Worm (Caenorhabditis elegans) whole organism, L1 larva: ENCODE measurements around the gene T28D6.5.

Experiments used
- C04F5.9 ChIP-seq: sonication (generic microtip); optimal IDR thresholded peaks from 2 replicates; lab custom pipeline; 2016; ENCODE audit warnings: missing genetic modification characterization, missing compliant biosample characterization
- blmp-1 ChIP-seq: fragments of 150-350 bp; optimal IDR thresholded peaks from 2 replicates; lab custom pipeline; 2014; ENCODE audit warnings: missing biosample characterization, missing genetic modification characterization
- ceh-63 ChIP-seq: fragments of 200-800 bp; sonication (Bioruptor generic); optimal IDR thresholded peaks from 2 replicates; lab custom pipeline; 2018; ENCODE audit warnings: mild to moderate bottlenecking, missing genetic modification characterization, missing compliant biosample characterization
- ceh-8 ChIP-seq: fragments of 200-800 bp; sonication (Bioruptor generic); optimal IDR thresholded peaks from 2 replicates; lab custom pipeline; 2018; ENCODE audit warnings: mild to moderate bottlenecking, missing genetic modification characterization, moderate library complexity, missing compliant biosample characterization
- efl-1 ChIP-seq, 4 experiments: fragments of 150-350 bp; optimal IDR thresholded peaks in 3 of 4; peaks in 1 of 4; 1 replicate in 1 of 4; 2 replicates in 3 of 4; lab custom pipeline; 2014; ENCODE audit warnings: missing biosample characterization in 2 of 4, missing genetic modification characterization in 2 of 4, missing genetic modification reagents in 2 of 4
- efl-3 ChIP-seq: fragments of 200-800 bp; sonication (Bioruptor generic); optimal IDR thresholded peaks from 2 replicates; lab custom pipeline; 2018; ENCODE audit warnings: mild to moderate bottlenecking, missing genetic modification characterization, missing compliant biosample characterization
- egl-27 ChIP-seq, 2 experiments: fragments of 150-350 bp in 1 of 2; sonication (generic microtip); optimal IDR thresholded peaks; 3 replicates each; lab custom pipeline; 2017 to 2018; ENCODE audit warnings: missing biosample characterization in 2 of 2, missing genetic modification characterization in 2 of 2, missing genetic modification reagents in 2 of 2
- elt-3 ChIP-seq, 6 experiments: fragments of 150-350 bp in 1 of 6; sonication (generic microtip); optimal IDR thresholded peaks; 2 replicates each; lab custom pipeline; 2017 to 2018; ENCODE audit warnings: missing biosample characterization in 6 of 6, missing genetic modification characterization in 6 of 6, inconsistent platforms in 1 of 6
- fkh-4 ChIP-seq: sonication (generic microtip); optimal IDR thresholded peaks from 2 replicates; lab custom pipeline; 2016; ENCODE audit warnings: missing compliant biosample characterization, missing genetic modification characterization, borderline replicate concordance
- fkh-8 ChIP-seq: sonication (generic microtip); optimal IDR thresholded peaks from 2 replicates; lab custom pipeline; 2016; ENCODE audit warnings: mild to moderate bottlenecking, missing genetic modification characterization, missing compliant biosample characterization
- fos-1 ChIP-seq: fragments of 150-350 bp; optimal IDR thresholded peaks from 2 replicates; lab custom pipeline; 2014; ENCODE audit warnings: missing biosample characterization, missing genetic modification characterization
- hlh-17 ChIP-seq: fragments of 200-800 bp; sonication (Bioruptor generic); optimal IDR thresholded peaks from 2 replicates; lab custom pipeline; 2018; ENCODE audit warnings: missing genetic modification characterization, mild to moderate bottlenecking, missing compliant biosample characterization, moderate library complexity, borderline replicate concordance
- irx-1 ChIP-seq: sonication (generic microtip); optimal IDR thresholded peaks from 2 replicates; lab custom pipeline; 2016; ENCODE audit warnings: missing genetic modification characterization, missing compliant biosample characterization
- lin-14 ChIP-seq: fragments of 200-800 bp; sonication (Bioruptor generic); optimal IDR thresholded peaks from 2 replicates; lab custom pipeline; 2018; ENCODE audit warnings: mild to moderate bottlenecking, missing genetic modification characterization, moderate library complexity, missing compliant biosample characterization
- lin-15B ChIP-seq: fragments of 150-350 bp; sonication (generic microtip); optimal IDR thresholded peaks from 3 replicates; lab custom pipeline; 2014; ENCODE audit warnings: missing biosample characterization, missing genetic modification characterization
- lin-35 ChIP-seq, 2 experiments: fragments of 150-350 bp; optimal IDR thresholded peaks; 2 replicates each; lab custom pipeline; 2014; ENCODE audit warnings: missing biosample characterization in 2 of 2, missing genetic modification characterization in 2 of 2, missing genetic modification reagents in 2 of 2
- lin-39 ChIP-seq: fragments of 150-350 bp; optimal IDR thresholded peaks from 2 replicates; lab custom pipeline; 2014; ENCODE audit warnings: missing biosample characterization, missing genetic modification reagents, missing genetic modification characterization
- lir-3 ChIP-seq: sonication (generic microtip); optimal IDR thresholded peaks from 2 replicates; lab custom pipeline; 2016; ENCODE audit warnings: mild to moderate bottlenecking, missing genetic modification characterization, moderate library complexity, missing compliant biosample characterization; ENCODE audit not compliant: poor library complexity
- lsy-2 ChIP-seq, 2 experiments: fragments of 150-350 bp; optimal IDR thresholded peaks; 2 replicates each; lab custom pipeline; 2014; ENCODE audit warnings: missing biosample characterization in 2 of 2, missing genetic modification characterization in 2 of 2
- mef-2 ChIP-seq: fragments of 150-350 bp; optimal IDR thresholded peaks from 2 replicates; lab custom pipeline; 2014; ENCODE audit warnings: missing biosample characterization, missing genetic modification characterization
- nhr-11 ChIP-seq: fragments of 150-350 bp; optimal IDR thresholded peaks from 2 replicates; lab custom pipeline; 2014; ENCODE audit warnings: missing biosample characterization, missing genetic modification characterization
- nhr-19 ChIP-seq: fragments of 200-800 bp; sonication (Bioruptor generic); conservative IDR thresholded peaks from 2 replicates; pipeline ENCODE4 v1.3.6; 2022; ENCODE audit warnings: missing genetic modification characterization, missing compliant biosample characterization
- nhr-20 ChIP-seq: sonication (generic microtip); optimal IDR thresholded peaks from 2 replicates; lab custom pipeline; 2016; ENCODE audit warnings: mild to moderate bottlenecking, missing genetic modification characterization, missing compliant biosample characterization
- nhr-237 ChIP-seq: fragments of 150-350 bp; optimal IDR thresholded peaks from 2 replicates; lab custom pipeline; 2014; ENCODE audit warnings: missing biosample characterization, missing genetic modification characterization
- nhr-28 ChIP-seq: fragments of 150-350 bp; optimal IDR thresholded peaks from 2 replicates; lab custom pipeline; 2014; ENCODE audit warnings: missing biosample characterization, missing genetic modification characterization
- nhr-71 ChIP-seq: sonication (generic microtip); optimal IDR thresholded peaks from 2 replicates; lab custom pipeline; 2016; ENCODE audit warnings: mild to moderate bottlenecking, missing genetic modification characterization, moderate library complexity, missing compliant biosample characterization
- nhr-76 ChIP-seq: sonication (generic microtip); optimal IDR thresholded peaks from 2 replicates; lab custom pipeline; 2017; ENCODE audit warnings: missing biosample characterization, missing genetic modification characterization
- nhr-85 ChIP-seq: sonication (generic microtip); peaks from one replicate; lab custom pipeline; 2016; ENCODE audit warnings: missing genetic modification characterization, inconsistent platforms, missing compliant biosample characterization
- nhr-90 ChIP-seq: sonication (generic microtip); optimal IDR thresholded peaks from 2 replicates; lab custom pipeline; 2016; ENCODE audit warnings: mild to moderate bottlenecking, missing genetic modification characterization, missing compliant biosample characterization; ENCODE audit not compliant: poor library complexity
- pag-3 ChIP-seq: sonication (generic microtip); optimal IDR thresholded peaks from 2 replicates; lab custom pipeline; 2017; ENCODE audit warnings: missing genetic modification characterization, mild to moderate bottlenecking, missing compliant biosample characterization, antibody characterized with exemption, borderline replicate concordance; ENCODE audit not compliant: insufficient read depth
- pqm-1 ChIP-seq: sonication (generic microtip); optimal IDR thresholded peaks from 3 replicates; lab custom pipeline; 2017; ENCODE audit warnings: missing biosample characterization, missing genetic modification characterization
- rnt-1 ChIP-seq: sonication (generic microtip); optimal IDR thresholded peaks from 2 replicates; lab custom pipeline; 2016; ENCODE audit warnings: mild to moderate bottlenecking, missing genetic modification characterization, moderate library complexity, missing compliant biosample characterization
- skn-1 ChIP-seq: fragments of 150-350 bp; optimal IDR thresholded peaks from 2 replicates; lab custom pipeline; 2014; ENCODE audit warnings: missing biosample characterization, missing genetic modification characterization
- snu-23 ChIP-seq: sonication (generic microtip); optimal IDR thresholded peaks from 2 replicates; lab custom pipeline; 2016; ENCODE audit warnings: missing genetic modification characterization, missing compliant biosample characterization
- sox-4 ChIP-seq: sonication (generic microtip); optimal IDR thresholded peaks from 2 replicates; lab custom pipeline; 2016; ENCODE audit warnings: missing genetic modification characterization, missing compliant biosample characterization
- sptf-1 ChIP-seq: fragments of 150-350 bp; optimal IDR thresholded peaks from 2 replicates; lab custom pipeline; 2014; ENCODE audit warnings: missing biosample characterization, missing genetic modification characterization
- sup-37 ChIP-seq: fragments of 200-800 bp; sonication (Bioruptor generic); optimal IDR thresholded peaks from 2 replicates; lab custom pipeline; 2018; ENCODE audit warnings: mild to moderate bottlenecking, missing genetic modification characterization, missing compliant biosample characterization
- unc-98 ChIP-seq: fragments of 200-800 bp; sonication (Bioruptor generic); IDR thresholded peaks from 2 replicates; pipeline ENCODE4 v1.3.6; 2022; ENCODE audit warnings: missing genetic modification characterization, missing compliant biosample characterization
- zag-1 ChIP-seq: fragments of 150-350 bp; optimal IDR thresholded peaks from 2 replicates; lab custom pipeline; 2014; ENCODE audit warnings: missing biosample characterization, missing genetic modification characterization
- zip-4 ChIP-seq: fragments of 200-800 bp; sonication (Bioruptor generic); optimal IDR thresholded peaks from 2 replicates; lab custom pipeline; 2018; ENCODE audit warnings: mild to moderate bottlenecking, missing genetic modification characterization, moderate library complexity, missing compliant biosample characterization

The T28D6.5 gene

DNA sequence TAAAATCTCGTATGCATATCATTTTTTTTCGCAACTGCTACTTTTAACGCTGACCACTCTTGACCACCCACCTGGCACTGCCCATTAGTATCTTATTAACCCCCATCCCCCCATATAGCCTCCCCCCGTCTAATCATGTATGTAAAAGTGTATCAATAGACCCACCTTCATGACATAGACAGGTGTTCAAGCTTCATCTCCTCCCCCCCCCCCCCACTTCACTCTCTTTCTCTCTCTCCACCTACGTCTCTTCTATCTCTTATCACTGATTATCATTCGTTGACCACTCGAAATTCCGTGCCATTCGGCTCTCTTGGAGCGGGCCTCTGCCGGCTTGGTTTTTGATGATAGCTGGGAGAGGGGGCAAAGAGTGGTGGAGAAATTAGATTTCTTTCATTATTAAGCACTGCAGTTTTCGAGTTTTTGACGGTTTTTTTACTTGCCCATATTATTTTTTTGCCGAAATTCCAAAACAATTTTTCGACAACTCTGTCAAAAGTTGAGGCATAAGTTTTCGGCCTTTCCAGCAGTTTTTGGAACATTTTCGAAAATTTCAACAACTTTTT is 22.4 kb downstream of the T28D6.5 start:
- TF ChIP-seq nhr-20 (tag; lab: Kevin White, UChicago) (no peak), nhr-28 (tag; lab: Kevin White, UChicago) (no peak), lin-39 (tag; lab: Kevin White, UChicago) (no peak), efl-1 (optimal IDR thresholded peaks at IDR 0.05; lab: Kevin White, UChicago) (no peak), efl-1 (GFP tag; optimal IDR thresholded peaks at IDR 0.05 in 1 of 2; lab: Kevin White, UChicago) (peak in 1 of 2 experiments; percentile 92), pag-3 (tag; lab: Kevin White, UChicago) (peak; percentile 52), egl-27 (tag; optimal IDR thresholded peaks at IDR 0.05; lab: Kevin White, UChicago) (no peak), lin-14 (GFP tag; lab: Kevin White, UChicago) (peak; percentile 53), nhr-237 (tag; lab: Kevin White, UChicago) (no peak), skn-1 (tag; lab: Kevin White, UChicago) (no peak), C04F5.9 (tag; lab: Kevin White, UChicago) (no peak), rnt-1 (tag; lab: Kevin White, UChicago) (peak; percentile 36)

DNA sequence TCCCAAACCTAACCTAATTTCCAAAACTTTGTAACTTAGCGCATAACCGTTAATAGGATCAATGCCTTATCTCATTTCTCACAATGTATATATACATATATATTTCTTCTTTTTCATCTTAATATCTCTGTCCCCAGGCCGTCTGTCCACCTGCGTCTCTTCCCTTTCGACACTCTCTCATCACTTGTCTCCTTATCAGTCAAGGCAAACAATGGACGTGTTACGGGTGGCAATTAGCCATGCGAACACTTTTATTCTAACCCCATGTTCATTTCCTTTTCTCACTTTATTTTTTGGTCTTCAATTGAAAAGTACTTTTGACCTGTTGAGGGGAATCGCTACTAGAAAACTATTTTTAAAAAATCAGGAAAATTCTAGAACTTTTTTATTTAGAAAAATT is 23.9 kb downstream of the T28D6.5 start:
- TF ChIP-seq sox-4 = no peak
- TF ChIP-seq blmp-1 = peak; percentile 16
- no peak for TF ChIP-seq ceh-8
- TF ChIP-seq unc-98 = no peak
- TF ChIP-seq nhr-28 (tag; lab: Kevin White, UChicago) = no peak
- no peak for TF ChIP-seq nhr-237 (tag; lab: Kevin White, UChicago)
- TF ChIP-seq lin-35 (GFP tag; optimal IDR thresholded peaks at IDR 0.05; lab: Kevin White, UChicago) = peak in 1 of 2 experiments; percentile 4
- TF ChIP-seq sup-37 (GFP tag; lab: Kevin White, UChicago) = no peak
- TF ChIP-seq efl-1 (optimal IDR thresholded peaks at IDR 0.05; lab: Kevin White, UChicago) = no peak
- TF ChIP-seq efl-1 (GFP tag; optimal IDR thresholded peaks at IDR 0.05 in 1 of 2; lab: Kevin White, UChicago) = peak in 1 of 2 experiments; percentile 47
- peak in 3 of 6 experiments; percentile 52 to 79 (median 64) for TF ChIP-seq elt-3 (tag; optimal IDR thresholded peaks at IDR 0.05; lab: Kevin White, UChicago)
- peak; percentile 22 for TF ChIP-seq nhr-90 (tag; lab: Kevin White, UChicago)
- TF ChIP-seq nhr-11 = no peak
- no peak for TF ChIP-seq hlh-17 (GFP tag; lab: Kevin White, UChicago)
- TF ChIP-seq lin-14 (GFP tag; lab: Kevin White, UChicago) = peak; percentile 52

ce11 chrIII:11358273-11358672 is 24.8 kb downstream of the T28D6.5 start:
- no peak for TF ChIP-seq fos-1 (tag; lab: Kevin White, UChicago)
- no peak for TF ChIP-seq nhr-85 (tag; lab: Kevin White, UChicago)
- no peak for TF ChIP-seq zag-1 (tag; lab: Kevin White, UChicago)
- no peak for TF ChIP-seq skn-1 (tag; lab: Kevin White, UChicago)
- TF ChIP-seq lin-14 (GFP tag; lab: Kevin White, UChicago) = peak; percentile 22
- no peak for TF ChIP-seq efl-3 (GFP tag; lab: Kevin White, UChicago)
- TF ChIP-seq sox-4 = no peak
- no peak for TF ChIP-seq nhr-28 (tag; lab: Kevin White, UChicago)
- no peak for TF ChIP-seq fkh-8
- no peak for TF ChIP-seq zip-4 (GFP tag; lab: Kevin White, UChicago)
- TF ChIP-seq ceh-63 = peak; percentile 29
- TF ChIP-seq snu-23 (GFP tag; lab: Kevin White, UChicago) = no peak
- no peak for TF ChIP-seq nhr-19
- no peak for TF ChIP-seq lin-15B
- TF ChIP-seq mef-2 (tag; lab: Kevin White, UChicago) = no peak
- no peak for TF ChIP-seq nhr-71 (tag; lab: Kevin White, UChicago)
- TF ChIP-seq, all 84 proteins: peak for 2

DNA sequence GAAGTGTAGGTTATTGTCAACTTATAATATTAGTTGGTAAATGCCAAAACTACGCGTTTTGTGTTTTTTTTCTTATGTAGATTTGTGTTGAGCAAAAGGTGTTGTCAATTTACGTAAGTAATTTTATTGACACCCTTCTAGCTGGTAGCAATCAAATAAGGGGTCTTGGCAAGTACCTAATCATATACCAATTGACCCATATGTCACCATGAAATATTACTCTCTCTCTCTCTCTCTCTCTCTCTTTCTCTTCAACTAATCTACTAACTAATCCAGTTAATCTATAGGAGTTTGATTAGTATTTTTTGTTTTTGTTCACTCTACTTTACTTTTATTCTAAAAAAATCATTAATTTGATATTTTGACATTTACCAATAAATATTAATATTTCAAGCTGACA is 25.9 kb downstream of the T28D6.5 start:
- TF ChIP-seq sptf-1 (tag; lab: Kevin White, UChicago) (no peak), lin-15B (no peak), nhr-76 (tag; lab: Kevin White, UChicago) (no peak), fkh-4 (tag; lab: Kevin White, UChicago) (no peak), lsy-2 (tag; optimal IDR thresholded peaks at IDR 0.05; lab: Kevin White, UChicago) (no peak), lir-3 (tag; lab: Kevin White, UChicago) (no peak), snu-23 (GFP tag; lab: Kevin White, UChicago) (no peak), C04F5.9 (tag; lab: Kevin White, UChicago) (no peak), irx-1 (no peak), pqm-1 (tag; lab: Kevin White, UChicago) (no peak)
- TF ChIP-seq, all 84 proteins: peak for 0
